Worm (Caenorhabditis elegans) whole organism, L4 larva: ENCODE data around the gene F27B3.8.

ENCODE experiments used
- F10B5.3 ChIP-seq: sonication (generic microtip); optimal IDR thresholded peaks from 2 replicates; lab custom pipeline; 2016; ENCODE audit warnings: mild to moderate bottlenecking, missing genetic modification characterization, missing compliant biosample characterization
- F37D6.2 ChIP-seq: sonication (generic microtip); optimal IDR thresholded peaks from 2 replicates; lab custom pipeline; 2016; ENCODE audit warnings: mild to moderate bottlenecking, missing genetic modification characterization, missing compliant biosample characterization
- F44E2.7 ChIP-seq: fragments of 200-800 bp; sonication (Bioruptor generic); IDR thresholded peaks from 2 replicates; pipeline ENCODE4 v2.1.2; 2022; ENCODE audit warnings: missing genetic modification characterization, missing compliant biosample characterization
- F49E8.2 ChIP-seq: sonication (generic microtip); optimal IDR thresholded peaks from 2 replicates; lab custom pipeline; 2016; ENCODE audit warnings: missing compliant biosample characterization, mild to moderate bottlenecking, missing genetic modification characterization, borderline replicate concordance
- R02D3.7 ChIP-seq: fragments of 150-350 bp; sonication (generic microtip); optimal IDR thresholded peaks from 3 replicates; lab custom pipeline; 2014; ENCODE audit warnings: missing biosample characterization, missing genetic modification characterization
- T26A8.4 ChIP-seq: fragments of 200-800 bp; sonication (Bioruptor generic); IDR thresholded peaks from 2 replicates; pipeline ENCODE4 v1.3.6; 2022; ENCODE audit warnings: missing genetic modification characterization, missing compliant biosample characterization
- Y48G9A.11 ChIP-seq: fragments of 200-800 bp; sonication (Bioruptor generic); IDR thresholded peaks from 2 replicates; pipeline ENCODE4 v1.3.6; 2022; ENCODE audit warnings: missing genetic modification reagents, missing genetic modification characterization, missing compliant biosample characterization
- Y5F2A.4 ChIP-seq: fragments of 200-800 bp; sonication (Bioruptor generic); optimal IDR thresholded peaks from 2 replicates; lab custom pipeline; 2018; ENCODE audit warnings: mild to moderate bottlenecking, missing genetic modification characterization, missing compliant biosample characterization
- Y75B8A.6 ChIP-seq: fragments of 200-800 bp; sonication (Bioruptor generic); IDR thresholded peaks from 2 replicates; pipeline ENCODE4 v1.3.6; 2022; ENCODE audit warnings: missing genetic modification reagents, missing genetic modification characterization, missing compliant biosample characterization
- ZK546.5 ChIP-seq, 2 experiments: sonication (generic microtip); optimal IDR thresholded peaks; 2 replicates each; lab custom pipeline; 2017; ENCODE audit warnings: missing biosample characterization in 2 of 2, missing genetic modification characterization in 2 of 2
- arid-1 ChIP-seq: fragments of 200-800 bp; sonication (Bioruptor generic); conservative IDR thresholded peaks from 2 replicates; pipeline ENCODE4 v1.3.6; 2022; ENCODE audit warnings: missing genetic modification reagents, missing genetic modification characterization, missing compliant biosample characterization
- attf-4 ChIP-seq: sonication (generic microtip); optimal IDR thresholded peaks from 3 replicates; lab custom pipeline; 2017; ENCODE audit warnings: missing biosample characterization, missing genetic modification characterization
- ceh-28 ChIP-seq: fragments of 150-350 bp; optimal IDR thresholded peaks from 2 replicates; lab custom pipeline; 2014; ENCODE audit warnings: missing biosample characterization, missing genetic modification reagents, missing genetic modification characterization
- ceh-32 ChIP-seq: sonication (generic microtip); optimal IDR thresholded peaks from 2 replicates; lab custom pipeline; 2016; ENCODE audit warnings: mild to moderate bottlenecking, missing genetic modification characterization, missing compliant biosample characterization; ENCODE audit not compliant: poor library complexity
- ceh-62 ChIP-seq: sonication (generic microtip); optimal IDR thresholded peaks from 2 replicates; lab custom pipeline; 2017; ENCODE audit warnings: missing biosample characterization, missing genetic modification characterization
- ces-1 ChIP-seq: fragments of 150-350 bp; sonication (generic microtip); optimal IDR thresholded peaks from 4 replicates; lab custom pipeline; 2014; ENCODE audit warnings: missing biosample characterization, missing genetic modification reagents, missing genetic modification characterization
- cey-2 ChIP-seq: sonication (generic microtip); optimal IDR thresholded peaks from 3 replicates; lab custom pipeline; 2017; ENCODE audit warnings: missing genetic modification characterization, mild to moderate bottlenecking, missing compliant biosample characterization, antibody characterized with exemption, borderline replicate concordance; ENCODE audit not compliant: insufficient read depth
- daf-8 ChIP-seq: fragments of 200-800 bp; sonication (Bioruptor generic); IDR thresholded peaks from 2 replicates; pipeline ENCODE4 v1.3.6; 2022; ENCODE audit warnings: missing genetic modification characterization, missing compliant biosample characterization
- dpl-1 ChIP-seq: fragments of 150-350 bp; optimal IDR thresholded peaks from 2 replicates; lab custom pipeline; 2014; ENCODE audit warnings: missing biosample characterization, missing genetic modification reagents, missing genetic modification characterization
- dve-1 ChIP-seq: sonication (generic microtip); optimal IDR thresholded peaks from 2 replicates; lab custom pipeline; 2017; ENCODE audit warnings: antibody characterized with exemption, mild to moderate bottlenecking, missing genetic modification characterization, missing compliant biosample characterization; ENCODE audit not compliant: insufficient read depth
- fkh-10 ChIP-seq: fragments of 150-350 bp; optimal IDR thresholded peaks from 2 replicates; lab custom pipeline; 2014; ENCODE audit warnings: missing biosample characterization, missing genetic modification reagents, missing genetic modification characterization
- fos-1 ChIP-seq: fragments of 150-350 bp; optimal IDR thresholded peaks from 2 replicates; lab custom pipeline; 2014; ENCODE audit warnings: missing biosample characterization, missing genetic modification characterization
- gei-8 ChIP-seq: fragments of 200-800 bp; sonication (Bioruptor generic); optimal IDR thresholded peaks from 2 replicates; lab custom pipeline; 2018; ENCODE audit warnings: mild to moderate bottlenecking, missing genetic modification characterization, missing compliant biosample characterization
- hif-1 ChIP-seq, 2 experiments: sonication (generic microtip); optimal IDR thresholded peaks; 2 replicates each; lab custom pipeline; 2016 to 2017; ENCODE audit warnings: missing compliant biosample characterization in 2 of 2, missing genetic modification characterization in 2 of 2, missing genetic modification reagents in 2 of 2, missing genotype in 2 of 2, mild to moderate bottlenecking in 1 of 2
- hmg-1.1 ChIP-seq: fragments of 200-800 bp; sonication (Bioruptor generic); IDR thresholded peaks from 2 replicates; pipeline ENCODE4 v1.3.6; 2022; ENCODE audit warnings: missing genetic modification reagents, missing genetic modification characterization, missing compliant biosample characterization
- lin-1 ChIP-seq: fragments of 200-800 bp; sonication (Bioruptor generic); IDR thresholded peaks from 2 replicates; pipeline ENCODE4 v1.3.6; 2022; ENCODE audit warnings: missing genetic modification reagents, missing genetic modification characterization, missing compliant biosample characterization
- lir-3 ChIP-seq: sonication (generic microtip); optimal IDR thresholded peaks from 2 replicates; lab custom pipeline; 2016; ENCODE audit warnings: mild to moderate bottlenecking, missing genetic modification characterization, missing compliant biosample characterization
- lsy-2 ChIP-seq, 2 experiments: fragments of 150-350 bp in 1 of 2; sonication (generic microtip) in 1 of 2; optimal IDR thresholded peaks; 2 replicates each; lab custom pipeline; 2014 to 2017; ENCODE audit warnings: missing biosample characterization in 2 of 2, missing genetic modification characterization in 2 of 2
- madf-5 ChIP-seq, 2 experiments: fragments of 200-800 bp; sonication (Bioruptor generic); IDR thresholded peaks; 2 replicates each; pipeline ENCODE4 v1.3.6; 2022; ENCODE audit warnings: missing compliant biosample characterization in 2 of 2, missing genetic modification characterization in 2 of 2
- madf-9 ChIP-seq: fragments of 200-800 bp; sonication (Bioruptor generic); conservative IDR thresholded peaks from 2 replicates; pipeline ENCODE4 v1.3.6; 2022; ENCODE audit warnings: missing genetic modification reagents, missing genetic modification characterization, missing compliant biosample characterization
- mdl-1 ChIP-seq, 2 experiments: fragments of 150-350 bp in 1 of 2; sonication (generic microtip) in 1 of 2; optimal IDR thresholded peaks; 2 replicates each; lab custom pipeline; 2014 to 2017; ENCODE audit warnings: missing biosample characterization in 2 of 2, missing genetic modification characterization in 2 of 2
- mdt-29 ChIP-seq: fragments of 200-800 bp; sonication (Bioruptor generic); IDR thresholded peaks from 2 replicates; pipeline ENCODE4 v1.3.6; 2022; ENCODE audit warnings: missing genetic modification reagents, missing genetic modification characterization, missing compliant biosample characterization
- mes-2 ChIP-seq: sonication (generic microtip); optimal IDR thresholded peaks from 2 replicates; lab custom pipeline; 2016; ENCODE audit warnings: missing genotype, mild to moderate bottlenecking, missing genetic modification characterization, missing compliant biosample characterization; ENCODE audit not compliant: poor library complexity, severe bottlenecking
- mxl-2 ChIP-seq: fragments of 200-800 bp; sonication (Bioruptor generic); conservative IDR thresholded peaks from 2 replicates; pipeline ENCODE4 v1.3.6; 2022; ENCODE audit warnings: missing genetic modification reagents, missing genetic modification characterization, missing compliant biosample characterization
- mxl-3 ChIP-seq: fragments of 200-800 bp; sonication (Bioruptor generic); optimal IDR thresholded peaks from 2 replicates; lab custom pipeline; 2018; ENCODE audit warnings: mild to moderate bottlenecking, missing genetic modification characterization, missing compliant biosample characterization
- nhr-102 ChIP-seq: sonication (generic microtip); optimal IDR thresholded peaks from 2 replicates; lab custom pipeline; 2016; ENCODE audit warnings: mild to moderate bottlenecking, missing genetic modification characterization, moderate library complexity, missing compliant biosample characterization
- nhr-28 ChIP-seq: fragments of 150-350 bp; optimal IDR thresholded peaks from 2 replicates; lab custom pipeline; 2014; ENCODE audit warnings: missing biosample characterization, missing genetic modification characterization
- pha-4 ChIP-seq, 2 experiments: fragments of 150-350 bp in 1 of 2; fragments of 200-800 bp in 1 of 2; sonication (Bioruptor generic) in 1 of 2; IDR thresholded peaks in 1 of 2; optimal IDR thresholded peaks in 1 of 2; 2 replicates each; pipeline versions ENCODE4 v1.3.6 to Lab custom; 2014 to 2022; ENCODE audit warnings: missing genetic modification characterization in 2 of 2, missing genetic modification reagents in 2 of 2, missing biosample characterization in 1 of 2, missing compliant biosample characterization in 1 of 2
- pqm-1 ChIP-seq: sonication (generic microtip); optimal IDR thresholded peaks from 2 replicates; lab custom pipeline; 2017; ENCODE audit warnings: missing biosample characterization, missing genetic modification characterization
- saeg-2 ChIP-seq: fragments of 200-800 bp; sonication (Bioruptor generic); IDR thresholded peaks from 2 replicates; pipeline ENCODE4 v1.3.6; 2022; ENCODE audit warnings: missing genetic modification reagents, missing genetic modification characterization, missing compliant biosample characterization
- skn-1 ChIP-seq: fragments of 150-350 bp; optimal IDR thresholded peaks from 2 replicates; lab custom pipeline; 2014; ENCODE audit warnings: missing biosample characterization, missing genetic modification characterization
- snpc-1.2 ChIP-seq: fragments of 200-800 bp; sonication (Bioruptor generic); IDR thresholded peaks from 2 replicates; pipeline ENCODE4 v1.3.6; 2022; ENCODE audit warnings: missing genetic modification reagents, missing genetic modification characterization, missing compliant biosample characterization
- tra-1 ChIP-seq: fragments of 200-800 bp; sonication (Bioruptor generic); IDR thresholded peaks from 2 replicates; pipeline ENCODE4 v1.3.6; 2022; ENCODE audit warnings: missing genetic modification reagents, missing genetic modification characterization, missing compliant biosample characterization
- unc-130 ChIP-seq: sonication (generic microtip); optimal IDR thresholded peaks from 2 replicates; lab custom pipeline; 2016; ENCODE audit warnings: missing genetic modification reagents, missing genetic modification characterization, missing compliant biosample characterization
- unc-39 ChIP-seq: sonication (generic microtip); optimal IDR thresholded peaks from 2 replicates; lab custom pipeline; 2017; ENCODE audit warnings: missing biosample characterization, missing genetic modification characterization
- vab-7 ChIP-seq: fragments of 200-800 bp; sonication (Bioruptor generic); IDR thresholded peaks from 2 replicates; pipeline ENCODE4 v1.3.6; 2022; ENCODE audit warnings: missing genetic modification reagents, missing genetic modification characterization, missing compliant biosample characterization
- zfp-3 ChIP-seq: fragments of 200-800 bp; sonication (Bioruptor generic); conservative IDR thresholded peaks from 2 replicates; pipeline ENCODE4 v1.3.6; 2022; ENCODE audit warnings: missing genetic modification reagents, missing genetic modification characterization, missing compliant biosample characterization
- zip-11 ChIP-seq: fragments of 200-800 bp; sonication (Bioruptor generic); IDR thresholded peaks from 2 replicates; pipeline ENCODE4 v1.3.6; 2022; ENCODE audit warnings: missing genetic modification characterization, missing compliant biosample characterization
- zip-2 ChIP-seq: fragments of 150-350 bp; optimal IDR thresholded peaks from 2 replicates; lab custom pipeline; 2014; ENCODE audit warnings: missing biosample characterization, missing genetic modification characterization

The F27B3.8 gene

DNA sequence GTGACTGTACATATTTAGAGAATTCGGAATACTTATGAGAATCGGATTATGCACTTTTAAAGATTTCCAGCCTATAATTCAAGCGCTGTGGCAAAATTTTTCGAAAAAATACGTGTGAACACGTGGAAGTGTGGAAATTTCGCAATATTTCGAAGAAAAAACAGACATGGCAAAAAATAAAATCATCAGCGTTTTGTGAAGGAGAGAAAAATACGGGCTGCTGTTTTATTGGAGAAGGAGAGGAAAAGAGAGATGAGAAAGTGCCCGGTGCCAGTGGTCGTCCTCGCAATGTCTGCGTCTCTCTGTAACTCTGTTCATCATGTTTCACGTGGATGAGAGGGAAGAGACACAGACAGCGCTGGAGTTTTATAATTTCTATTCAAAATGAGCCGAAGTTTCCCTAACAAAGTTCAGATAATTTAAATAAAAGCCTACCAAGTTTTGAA lies 26.5 kb downstream of the F27B3.8 start (continued):
- TF ChIP-seq vab-7 (GFP tag; lab: Robert Waterston, UW), result 0 out of 2 replicates have a peak, but pooled peaks have one; percentile 10
- no peak for TF ChIP-seq zip-2 (tag; lab: Kevin White, UChicago)
- TF ChIP-seq ZK546.5 (tag; optimal IDR thresholded peaks at IDR 0.05; lab: Kevin White, UChicago), result no peak
- no peak for TF ChIP-seq daf-8 (GFP tag; lab: Robert Waterston, UW)
- peak; percentile 62 to 84 for TF ChIP-seq lsy-2 (tag; optimal IDR thresholded peaks at IDR 0.05; lab: Kevin White, UChicago)
- peak; percentile 86 for TF ChIP-seq mes-2 (tag; lab: Kevin White, UChicago)
- peak; percentile 54; the same call in 1 of the 2 replicates for TF ChIP-seq mdt-29 (GFP tag; lab: Robert Waterston, UW)
- TF ChIP-seq gei-8 (GFP tag; lab: Kevin White, UChicago), result peak; percentile 30
- TF ChIP-seq ces-1 (GFP tag; lab: Kevin White, UChicago), result no peak
- peak; percentile 94 for TF ChIP-seq arid-1
- no peak for TF ChIP-seq R02D3.7 (tag; lab: Kevin White, UChicago)
- no peak for TF ChIP-seq fkh-10 (GFP tag; lab: Kevin White, UChicago)
- peak; percentile 35 for TF ChIP-seq F37D6.2 (tag; lab: Kevin White, UChicago)
- peak; percentile 70; the same call in 1 of the 2 replicates for TF ChIP-seq Y75B8A.6
- no peak; the same call in 1 of the 2 replicates for TF ChIP-seq Y48G9A.11
- TF ChIP-seq lin-1, result peak; percentile 72
- TF ChIP-seq ceh-28 (tag; lab: Kevin White, UChicago), result no peak
- TF ChIP-seq zip-11 (GFP tag; lab: Robert Waterston, UW), result no peak
- TF ChIP-seq saeg-2 (GFP tag; lab: Robert Waterston, UW), result peak; percentile 63; the same call in 1 of the 2 replicates
- peak; percentile 86 for TF ChIP-seq pha-4 (GFP tag; IDR thresholded peaks at IDR 0.05; lab: Robert Waterston, UW)
- no peak for TF ChIP-seq pha-4 (tag; optimal IDR thresholded peaks at IDR 0.05; lab: Kevin White, UChicago)
- no peak for TF ChIP-seq snpc-1.2 (GFP tag; lab: Robert Waterston, UW)
- no peak for TF ChIP-seq pqm-1 (tag; lab: Kevin White, UChicago)
- no peak for TF ChIP-seq F44E2.7 (GFP tag; lab: Robert Waterston, UW)
- TF ChIP-seq tra-1 (GFP tag; lab: Robert Waterston, UW), result peak; percentile 77
- 0 out of 4 replicates have a peak, but pooled peaks have one; percentile 21 to 57 for TF ChIP-seq madf-5 (GFP tag; IDR thresholded peaks at IDR 0.05; lab: Robert Waterston, UW)
- peak; percentile 62 for TF ChIP-seq dpl-1 (GFP tag; lab: Kevin White, UChicago)
- no peak for TF ChIP-seq madf-9 (GFP tag; lab: Robert Waterston, UW)
- TF ChIP-seq cey-2 (tag; lab: Kevin White, UChicago), result peak; percentile 7
- TF ChIP-seq ceh-62, result no peak
- TF ChIP-seq ceh-32 (tag; lab: Kevin White, UChicago), result no peak
- peak; percentile 82 for TF ChIP-seq zfp-3
- peak; percentile 63 for TF ChIP-seq nhr-102
- peak; percentile 83 for TF ChIP-seq mxl-3 (GFP tag; lab: Kevin White, UChicago)
- peak; percentile 25 for TF ChIP-seq lir-3
- no peak for TF ChIP-seq fos-1 (tag; lab: Kevin White, UChicago)
- TF ChIP-seq F10B5.3 (tag; lab: Kevin White, UChicago), result no peak
- peak; percentile 86 for TF ChIP-seq dve-1 (tag; lab: Kevin White, UChicago)
- TF ChIP-seq T26A8.4 (GFP tag; lab: Robert Waterston, UW), result peak; percentile 74
- TF ChIP-seq nhr-28 (tag; lab: Kevin White, UChicago), result peak; percentile 41
- TF ChIP-seq F49E8.2, result peak; percentile 29
- TF ChIP-seq Y5F2A.4, result no peak
- no peak for TF ChIP-seq mxl-2 (GFP tag; lab: Robert Waterston, UW)
- TF ChIP-seq hmg-1.1, result peak; percentile 74
- TF ChIP-seq attf-4, result no peak
- TF ChIP-seq mdl-1 (tag; optimal IDR thresholded peaks at IDR 0.05; lab: Kevin White, UChicago), result peak; percentile 88 to 94
- peak; percentile 52 for TF ChIP-seq unc-130 (GFP tag; lab: Kevin White, UChicago)
- peak in 1 of 2 experiments; percentile 75 for TF ChIP-seq hif-1 (tag; optimal IDR thresholded peaks at IDR 0.05; lab: Kevin White, UChicago)
- TF ChIP-seq unc-39, result no peak
- TF ChIP-seq skn-1 (tag; lab: Kevin White, UChicago), result no peak
